Fruit fly (Drosophila melanogaster) whole organism, prepupa: ENCODE results near the gene Alp5.

Source experiments
- Blimp-1 ChIP-seq: fragments of 200-800 bp; sonication (Bioruptor generic); optimal IDR thresholded peaks from 3 replicates; lab custom pipeline; 2017; ENCODE audit warnings: missing biosample characterization, missing genetic modification characterization, mild to moderate bottlenecking, moderate library complexity, missing genetic modification reagents
- CG10631 ChIP-seq: fragments of 200-800 bp; sonication (Bioruptor generic); optimal IDR thresholded peaks from 2 replicates; lab custom pipeline; 2016; ENCODE audit warnings: missing biosample characterization, missing genetic modification characterization
- CG10669 ChIP-seq: fragments of 200-800 bp; sonication (Bioruptor generic); optimal IDR thresholded peaks from 3 replicates; lab custom pipeline; 2018; ENCODE audit warnings: missing biosample characterization, mild to moderate bottlenecking, missing genetic modification characterization, moderate library complexity
- CG11762 ChIP-seq: fragments of 200-800 bp; sonication (Bioruptor generic); optimal IDR thresholded peaks from 3 replicates; lab custom pipeline; 2016; ENCODE audit warnings: missing biosample characterization, missing genetic modification characterization; ENCODE audit not compliant: insufficient read depth
- CG11902 ChIP-seq: fragments of 200-800 bp; sonication (Bioruptor generic); optimal IDR thresholded peaks from 3 replicates; lab custom pipeline; 2016; ENCODE audit warnings: missing biosample characterization, missing genetic modification characterization
- CG16779 ChIP-seq: fragments of 200-800 bp; sonication (Bioruptor generic); optimal IDR thresholded peaks from 3 replicates; lab custom pipeline; 2017; ENCODE audit warnings: missing biosample characterization, mild to moderate bottlenecking, missing genetic modification characterization
- CG3032 ChIP-seq: fragments of 200-800 bp; optimal IDR thresholded peaks from 2 replicates; lab custom pipeline; 2019; ENCODE audit warnings: missing biosample characterization, mild to moderate bottlenecking, missing genetic modification characterization, moderate library complexity
- CG31627 ChIP-seq: fragments of 200-800 bp; sonication (Bioruptor generic); optimal IDR thresholded peaks from 3 replicates; lab custom pipeline; 2016; ENCODE audit warnings: missing biosample characterization, missing genetic modification characterization
- CG3919 ChIP-seq: fragments of 200-800 bp; sonication (Bioruptor generic); optimal IDR thresholded peaks from 3 replicates; lab custom pipeline; 2016; ENCODE audit warnings: missing biosample characterization, missing genetic modification characterization
- CG4318 ChIP-seq: fragments of 200-800 bp; sonication (Bioruptor generic); optimal IDR thresholded peaks from 3 replicates; lab custom pipeline; 2017; ENCODE audit warnings: missing biosample characterization, mild to moderate bottlenecking, missing genetic modification characterization
- CG7368 ChIP-seq: fragments of 200-800 bp; sonication (Bioruptor generic); optimal IDR thresholded peaks from 3 replicates; lab custom pipeline; 2016; ENCODE audit warnings: missing biosample characterization, missing genetic modification characterization
- CG8319 ChIP-seq: fragments of 200-800 bp; sonication (Bioruptor generic); optimal IDR thresholded peaks from 3 replicates; lab custom pipeline; 2016; ENCODE audit warnings: missing biosample characterization, missing genetic modification characterization
- CG8632 ChIP-seq: fragments of 200-800 bp; sonication (Bioruptor generic); optimal IDR thresholded peaks from 3 replicates; lab custom pipeline; 2016; ENCODE audit warnings: missing biosample characterization, missing genetic modification characterization
- Eip93F ChIP-seq: fragments of 200-800 bp; sonication (Bioruptor generic); optimal IDR thresholded peaks from 2 replicates; lab custom pipeline; 2016; ENCODE audit warnings: missing biosample characterization, mild to moderate bottlenecking, missing genetic modification characterization
- Ets96B ChIP-seq: fragments of 200-800 bp; optimal IDR thresholded peaks from 2 replicates; lab custom pipeline; 2019; ENCODE audit warnings: missing biosample characterization, mild to moderate bottlenecking, missing genetic modification characterization, moderate library complexity
- Gug ChIP-seq: fragments of 200-800 bp; sonication (Bioruptor generic); IDR thresholded peaks from 2 replicates; pipeline ENCODE4 v1.3.6; 2022; ENCODE audit warnings: missing biosample characterization, missing genetic modification characterization
- Hr38 ChIP-seq: sonication (Bioruptor generic); optimal IDR thresholded peaks from 2 replicates; lab custom pipeline; 2016; ENCODE audit warnings: missing biosample characterization, missing genetic modification characterization
- Hr4 ChIP-seq: fragments of 200-800 bp; sonication (Bioruptor generic); optimal IDR thresholded peaks from 3 replicates; lab custom pipeline; 2016; ENCODE audit warnings: missing biosample characterization, missing genetic modification characterization
- Lpt ChIP-seq: fragments of 200-800 bp; sonication (Bioruptor generic); optimal IDR thresholded peaks from 3 replicates; lab custom pipeline; 2016; ENCODE audit warnings: missing biosample characterization, missing genetic modification characterization
- OdsH ChIP-seq: fragments of 200-800 bp; sonication (Bioruptor generic); optimal IDR thresholded peaks from 3 replicates; lab custom pipeline; 2016; ENCODE audit warnings: missing biosample characterization, missing genetic modification characterization
- Sox102F ChIP-seq: fragments of 200-800 bp; sonication (Bioruptor generic); optimal IDR thresholded peaks from 2 replicates; lab custom pipeline; 2016; ENCODE audit warnings: missing biosample characterization, mild to moderate bottlenecking, missing genetic modification characterization
- Sox15 ChIP-seq: fragments of 200-800 bp; sonication (Bioruptor generic); optimal IDR thresholded peaks from 3 replicates; lab custom pipeline; 2016; ENCODE audit warnings: missing biosample characterization, missing genetic modification characterization
- cyc ChIP-seq: fragments of 200-800 bp; sonication (Bioruptor generic); optimal IDR thresholded peaks from 3 replicates; lab custom pipeline; 2016; ENCODE audit warnings: missing biosample characterization, missing genetic modification characterization
- dac ChIP-seq: fragments of 200-800 bp; sonication (Bioruptor generic); optimal IDR thresholded peaks from 2 replicates; lab custom pipeline; 2017; ENCODE audit warnings: missing biosample characterization, mild to moderate bottlenecking, missing genetic modification characterization
- dsx ChIP-seq: fragments of 200-800 bp; optimal IDR thresholded peaks from 3 replicates; lab custom pipeline; 2019; ENCODE audit warnings: missing biosample characterization, mild to moderate bottlenecking, missing genetic modification characterization, moderate library complexity; ENCODE audit not compliant: poor library complexity, severe bottlenecking
- fd85E ChIP-seq: fragments of 200-800 bp; sonication (Bioruptor generic); optimal IDR thresholded peaks from 3 replicates; lab custom pipeline; 2016; ENCODE audit warnings: missing biosample characterization, missing genetic modification characterization
- pdm3 ChIP-seq: fragments of 200-800 bp; sonication (Bioruptor generic); optimal IDR thresholded peaks from 3 replicates; lab custom pipeline; 2016; ENCODE audit warnings: missing biosample characterization, missing genetic modification characterization
- salr ChIP-seq, 2 experiments: fragments of 200-800 bp; sonication (Bioruptor generic); optimal IDR thresholded peaks; 3 replicates each; lab custom pipeline; 2016 to 2018; ENCODE audit warnings: missing biosample characterization in 2 of 2, missing genetic modification characterization in 2 of 2, mild to moderate bottlenecking in 1 of 2
- spab ChIP-seq: fragments of 200-800 bp; sonication (Bioruptor generic); optimal IDR thresholded peaks from 2 replicates; lab custom pipeline; 2017; ENCODE audit warnings: missing biosample characterization, mild to moderate bottlenecking, missing genetic modification characterization, missing genetic modification reagents
- svp ChIP-seq: fragments of 200-800 bp; sonication (Bioruptor generic); peaks from one replicate; lab custom pipeline; 2016; ENCODE audit warnings: missing biosample characterization, missing genetic modification characterization
- vri ChIP-seq: fragments of 200-800 bp; sonication (Bioruptor generic); optimal IDR thresholded peaks from 3 replicates; lab custom pipeline; 2016; ENCODE audit warnings: missing biosample characterization, mild to moderate bottlenecking, missing genetic modification characterization

The Alp5 gene

dm6 chr3R:20984902-20985301 lies 21.9 kb downstream of the Alp5 start:
- TF ChIP-seq OdsH (GFP tag; lab: Kevin White, UChicago) (no peak), vri (no peak), CG7368 (GFP tag; lab: Kevin White, UChicago) (no peak), CG31627 (no peak), Eip93F (GFP tag; lab: Kevin White, UChicago) (no peak), CG4318 (GFP tag; lab: Kevin White, UChicago) (no peak), Sox102F (GFP tag; lab: Kevin White, UChicago) (no peak), Hr4 (GFP tag; lab: Kevin White, UChicago) (no peak), CG3919 (GFP tag; lab: Kevin White, UChicago) (no peak), Gug (GFP tag; lab: Robert Waterston, UW) (no peak), CG11762 (no peak), Lpt (GFP tag; lab: Kevin White, UChicago) (no peak), dac (GFP tag; lab: Kevin White, UChicago) (no peak), CG10669 (no peak)
- TF ChIP-seq, all 60 proteins: peak for 0

dm6 chr3R:20984087-20984486 lies 22.7 kb downstream of the Alp5 start:
- no peak for TF ChIP-seq CG11902 (GFP tag; lab: Kevin White, UChicago)
- TF ChIP-seq CG10669 = no peak
- no peak for TF ChIP-seq vri
- no peak for TF ChIP-seq salr (GFP tag; optimal IDR thresholded peaks at IDR 0.05; lab: Kevin White, UChicago)
- TF ChIP-seq CG16779 (tag; lab: Kevin White, UChicago) = no peak
- TF ChIP-seq Hr38 = no peak
- no peak for TF ChIP-seq CG8319 (GFP tag; lab: Kevin White, UChicago)
- TF ChIP-seq Blimp-1 (GFP tag; lab: Kevin White, UChicago) = no peak
- no peak for TF ChIP-seq Eip93F (GFP tag; lab: Kevin White, UChicago)
- no peak for TF ChIP-seq CG11762
- TF ChIP-seq Hr4 (GFP tag; lab: Kevin White, UChicago) = no peak
- TF ChIP-seq CG3919 (GFP tag; lab: Kevin White, UChicago) = no peak
- no peak for TF ChIP-seq Sox15 (GFP tag; lab: Kevin White, UChicago)
- TF ChIP-seq spab (GFP tag; lab: Kevin White, UChicago) = no peak
- no peak for TF ChIP-seq CG8632 (GFP tag; lab: Kevin White, UChicago)
- TF ChIP-seq CG10631 (GFP tag; lab: Kevin White, UChicago) = no peak
- TF ChIP-seq cyc (GFP tag; lab: Kevin White, UChicago) = no peak

DNA sequence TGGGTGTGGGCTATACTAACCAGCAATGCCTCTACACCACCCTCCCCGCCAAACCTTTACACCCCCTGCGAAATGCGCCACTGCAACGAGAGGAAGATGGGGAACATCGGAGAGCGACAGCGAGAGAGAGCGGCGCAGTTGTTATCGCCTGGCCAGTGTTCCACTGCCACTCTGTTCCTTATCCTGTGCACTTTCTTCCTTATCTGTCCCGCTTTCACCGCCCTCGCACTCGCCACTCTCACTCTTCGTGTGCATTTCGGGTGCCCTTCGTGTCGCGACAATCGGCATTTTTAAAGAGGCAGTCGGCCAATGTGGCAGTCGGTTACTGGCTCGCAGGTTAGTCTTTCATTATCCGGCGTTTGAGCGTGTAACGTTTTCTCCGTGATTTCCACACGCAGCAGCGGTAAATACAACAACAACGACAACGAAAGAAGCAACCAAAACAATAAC lies 28.9 kb downstream of the Alp5 start, which contains the start of gene Calx:
Gene Calx, plus strand, starts transcription at position 338 of the 450 bp plus-strand sequence.
- TF ChIP-seq CG3032 = no peak
- TF ChIP-seq svp (GFP tag; lab: Kevin White, UChicago) = peak; percentile 90

dm6 chr3R:20976649-20977048 lies 30.1 kb downstream of the Alp5 start:
- TF ChIP-seq svp (GFP tag; lab: Kevin White, UChicago) = no peak
- TF ChIP-seq, all 60 proteins: peak for 0

DNA sequence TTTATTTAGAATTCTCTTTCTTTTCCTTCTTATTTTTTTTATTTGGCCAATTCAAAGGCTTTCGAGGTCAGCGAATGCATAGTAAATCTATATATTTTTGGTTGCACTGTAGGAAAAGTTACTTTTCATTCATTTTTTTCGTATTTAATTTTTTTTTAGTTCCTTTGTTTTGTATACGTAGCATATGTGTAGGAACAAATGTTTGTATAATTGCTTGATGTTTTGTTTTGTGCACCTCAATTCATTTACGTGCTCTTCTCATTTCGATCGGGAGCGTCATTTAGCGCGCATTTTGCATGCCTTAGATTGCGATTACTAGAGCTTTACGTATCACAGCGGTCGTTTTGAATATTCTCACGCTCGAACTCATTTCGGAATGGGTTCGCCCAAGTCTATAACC lies 43.8 kb downstream of the Alp5 start:
- TF ChIP-seq CG3919 (GFP tag; lab: Kevin White, UChicago) (no peak), Gug (GFP tag; lab: Robert Waterston, UW) (no peak), svp (GFP tag; lab: Kevin White, UChicago) (peak; percentile 39), Ets96B (tag; lab: Kevin White, UChicago) (no peak), pdm3 (no peak), dsx (GFP tag; lab: Kevin White, UChicago) (no peak), CG10669 (no peak)

DNA sequence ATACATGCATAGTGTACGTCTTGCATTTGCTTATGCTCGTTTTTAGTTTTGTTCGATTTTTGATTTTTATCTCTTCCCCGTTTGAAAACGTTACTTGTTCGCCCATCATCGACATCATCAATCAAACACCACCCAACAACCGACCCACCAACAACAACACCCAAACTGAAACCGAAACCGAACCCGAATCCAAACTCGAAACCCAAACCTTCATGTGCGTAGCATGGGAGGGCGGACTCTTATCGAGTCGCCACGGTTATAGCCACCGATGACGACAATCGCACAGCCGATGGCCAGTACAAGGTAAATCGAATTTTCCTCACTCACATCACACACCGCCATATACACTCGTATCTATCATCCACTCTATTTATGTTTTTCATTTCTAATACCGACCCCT lies 44.8 kb downstream of the Alp5 start:
- peak; percentile 10 for TF ChIP-seq svp (GFP tag; lab: Kevin White, UChicago)
- TF ChIP-seq fd85E (GFP tag; lab: Kevin White, UChicago) = no peak
